Fruit fly (Drosophila melanogaster) whole organism, embryonic: ENCODE data around the gene CG32170.

Experiments used
- CG12299 ChIP-seq: fragments of 200-800 bp; sonication (Bioruptor generic); optimal IDR thresholded peaks from 2 replicates; lab custom pipeline; 2018; ENCODE audit warnings: missing biosample characterization, mild to moderate bottlenecking, missing genetic modification characterization
- CG12744 ChIP-seq: fragments of 200-800 bp; sonication (Bioruptor generic); optimal IDR thresholded peaks from 2 replicates; lab custom pipeline; 2016; ENCODE audit warnings: missing biosample characterization, missing genetic modification characterization
- CG12769 ChIP-seq: fragments of 200-800 bp; sonication (Bioruptor generic); optimal IDR thresholded peaks from 2 replicates; lab custom pipeline; 2019; ENCODE audit warnings: missing biosample characterization, mild to moderate bottlenecking, missing genetic modification characterization, moderate library complexity
- CG14014 ChIP-seq: fragments of 200-800 bp; sonication (Bioruptor generic); IDR thresholded peaks from 2 replicates; pipeline ENCODE4 v1.3.6; 2022; ENCODE audit warnings: missing biosample characterization, missing genetic modification characterization
- CG15073 ChIP-seq: fragments of 200-800 bp; sonication (Bioruptor generic); optimal IDR thresholded peaks from 2 replicates; lab custom pipeline; 2016; ENCODE audit warnings: missing biosample characterization, missing genetic modification characterization
- CG17385 ChIP-seq: fragments of 200-800 bp; sonication (Bioruptor generic); optimal IDR thresholded peaks from 3 replicates; lab custom pipeline; 2018; ENCODE audit warnings: missing biosample characterization, mild to moderate bottlenecking, missing genetic modification characterization
- CG1832 ChIP-seq: fragments of 200-800 bp; sonication (Bioruptor generic); optimal IDR thresholded peaks from 2 replicates; lab custom pipeline; 2017; ENCODE audit warnings: missing biosample characterization, mild to moderate bottlenecking, missing genetic modification characterization, inconsistent platforms
- CG2116 ChIP-seq: fragments of 200-800 bp; sonication (Bioruptor generic); optimal IDR thresholded peaks from 3 replicates; lab custom pipeline; 2018; ENCODE audit warnings: missing biosample characterization, mild to moderate bottlenecking, missing genetic modification characterization
- CG2199 ChIP-seq: fragments of 200-800 bp; sonication (Bioruptor generic); IDR thresholded peaks from 3 replicates; pipeline ENCODE4 v1.3.6; 2022; ENCODE audit warnings: missing biosample characterization, missing genetic modification characterization
- CG2889 ChIP-seq: fragments of 200-800 bp; sonication (Bioruptor generic); IDR thresholded peaks from 3 replicates; pipeline ENCODE4 v1.3.6; 2022; ENCODE audit warnings: missing biosample characterization, missing genetic modification characterization
- CG30431 ChIP-seq: fragments of 200-800 bp; sonication (Bioruptor generic); optimal IDR thresholded peaks from 2 replicates; lab custom pipeline; 2017; ENCODE audit warnings: missing biosample characterization, missing genetic modification characterization
- CG32772 ChIP-seq: fragments of 200-800 bp; sonication (Bioruptor generic); IDR thresholded peaks from 2 replicates; pipeline ENCODE4 v1.3.6; 2022; ENCODE audit warnings: missing biosample characterization, missing genetic modification characterization
- CG3838 ChIP-seq: fragments of 200-800 bp; sonication (Bioruptor generic); optimal IDR thresholded peaks from 3 replicates; lab custom pipeline; 2016; ENCODE audit warnings: missing biosample characterization, missing genetic modification characterization
- CG3995 ChIP-seq: fragments of 200-800 bp; sonication (Bioruptor generic); optimal IDR thresholded peaks from 3 replicates; lab custom pipeline; 2016; ENCODE audit warnings: missing biosample characterization, missing genetic modification characterization
- CG4328 ChIP-seq: fragments of 200-800 bp; sonication (Bioruptor generic); optimal IDR thresholded peaks from 3 replicates; lab custom pipeline; 2017; ENCODE audit warnings: missing biosample characterization, missing genetic modification reagents, missing genetic modification characterization
- CG4404 ChIP-seq: fragments of 200-800 bp; sonication (Bioruptor generic); IDR thresholded peaks from 2 replicates; pipeline ENCODE4 v1.3.6; 2022; ENCODE audit warnings: missing biosample characterization, missing genetic modification characterization
- CG4820 ChIP-seq: fragments of 200-800 bp; sonication (Bioruptor generic); optimal IDR thresholded peaks from 3 replicates; lab custom pipeline; 2016; ENCODE audit warnings: missing biosample characterization, missing genetic modification characterization
- CG8359 ChIP-seq: fragments of 200-800 bp; sonication (Bioruptor generic); optimal IDR thresholded peaks from 2 replicates; lab custom pipeline; 2017; ENCODE audit warnings: missing biosample characterization, mild to moderate bottlenecking, missing genetic modification characterization, borderline replicate concordance
- CG8388 ChIP-seq: fragments of 200-800 bp; sonication (Bioruptor generic); optimal IDR thresholded peaks from 2 replicates; lab custom pipeline; 2019; ENCODE audit warnings: missing biosample characterization, mild to moderate bottlenecking, missing genetic modification characterization, moderate library complexity
- CG9609 ChIP-seq: fragments of 200-800 bp; sonication (Bioruptor generic); optimal IDR thresholded peaks from 3 replicates; lab custom pipeline; 2016; ENCODE audit warnings: missing biosample characterization, missing genetic modification characterization
- CkIIα-i1 ChIP-seq: fragments of 200-800 bp; sonication (Bioruptor generic); IDR thresholded peaks from 2 replicates; pipeline ENCODE4 v1.3.6; 2022; ENCODE audit warnings: missing biosample characterization, missing genetic modification characterization
- Dref ChIP-seq: fragments of 200-800 bp; sonication (Bioruptor generic); IDR thresholded peaks from 2 replicates; pipeline ENCODE4 v1.3.6; 2022; ENCODE audit warnings: missing biosample characterization, missing genetic modification characterization
- HLH4C ChIP-seq: fragments of 200-800 bp; sonication (Bioruptor generic); IDR thresholded peaks from 3 replicates; pipeline ENCODE4 v1.3.6; 2022; ENCODE audit warnings: missing biosample characterization, missing genetic modification characterization; ENCODE audit not compliant: partially characterized antibody
- Hand ChIP-seq: fragments of 200-800 bp; sonication (Bioruptor generic); optimal IDR thresholded peaks from 2 replicates; lab custom pipeline; 2017; ENCODE audit warnings: mild to moderate bottlenecking, missing biosample characterization, missing genetic modification reagents, missing genetic modification characterization
- Hey ChIP-seq: fragments of 200-800 bp; sonication (Bioruptor generic); optimal IDR thresholded peaks from 3 replicates; lab custom pipeline; 2018; ENCODE audit warnings: missing biosample characterization, mild to moderate bottlenecking, missing genetic modification characterization
- MTF-1 ChIP-seq: fragments of 200-800 bp; sonication (Bioruptor generic); optimal IDR thresholded peaks from 2 replicates; lab custom pipeline; 2018; ENCODE audit warnings: missing biosample characterization, mild to moderate bottlenecking, missing genetic modification characterization, borderline replicate concordance
- NK7.1 ChIP-seq: fragments of 200-800 bp; sonication (Bioruptor generic); optimal IDR thresholded peaks from 3 replicates; lab custom pipeline; 2016; ENCODE audit warnings: missing biosample characterization, missing genetic modification characterization
- Oli ChIP-seq: fragments of 200-800 bp; sonication (Bioruptor generic); optimal IDR thresholded peaks from 2 replicates; lab custom pipeline; 2018; ENCODE audit warnings: missing biosample characterization, mild to moderate bottlenecking, missing genetic modification characterization, moderate library complexity
- Usf ChIP-seq: fragments of 200-800 bp; sonication (Bioruptor generic); optimal IDR thresholded peaks from 2 replicates; lab custom pipeline; 2017; ENCODE audit warnings: missing genotype, missing biosample characterization, missing genetic modification characterization
- abd-A ChIP-seq: fragments of 200-800 bp; sonication (Bioruptor generic); optimal IDR thresholded peaks from 3 replicates; lab custom pipeline; 2019; ENCODE audit warnings: missing biosample characterization, mild to moderate bottlenecking, missing genetic modification characterization, moderate library complexity
- amos ChIP-seq: fragments of 200-800 bp; sonication (Bioruptor generic); IDR thresholded peaks from 2 replicates; pipeline ENCODE4 v1.3.6; 2022; ENCODE audit warnings: missing biosample characterization, missing genetic modification characterization; ENCODE audit not compliant: partially characterized antibody
- caup ChIP-seq: fragments of 200-800 bp; sonication (Bioruptor generic); optimal IDR thresholded peaks from 3 replicates; lab custom pipeline; 2017; ENCODE audit warnings: missing biosample characterization, mild to moderate bottlenecking, missing genetic modification characterization, moderate library complexity; ENCODE audit not compliant: severe bottlenecking
- cg ChIP-seq: fragments of 200-800 bp; sonication (Bioruptor generic); optimal IDR thresholded peaks from 3 replicates; lab custom pipeline; 2019; ENCODE audit warnings: missing biosample characterization, mild to moderate bottlenecking, missing genetic modification characterization, moderate library complexity
- cwo ChIP-seq: fragments of 200-800 bp; sonication (Bioruptor generic); optimal IDR thresholded peaks from 3 replicates; lab custom pipeline; 2017; ENCODE audit warnings: missing biosample characterization, missing genetic modification characterization, mild to moderate bottlenecking, moderate library complexity, missing genetic modification reagents
- ftz-f1 ChIP-seq: fragments of 200-800 bp; sonication (Bioruptor generic); optimal IDR thresholded peaks from 2 replicates; lab custom pipeline; 2016; ENCODE audit warnings: missing biosample characterization, missing genetic modification characterization
- hkb ChIP-seq, 2 experiments: fragments of 200-800 bp in 1 of 2; fragments of >200 bp in 1 of 2; sonication (Bioruptor generic) in 1 of 2; IDR thresholded peaks in 1 of 2; optimal IDR thresholded peaks in 1 of 2; 2 replicates each; pipeline versions ENCODE4 v1.3.6 to Lab custom; 2017 to 2022; ENCODE audit warnings: missing biosample characterization in 1 of 2, missing genetic modification characterization in 1 of 2
- knrl ChIP-seq: fragments of 200-800 bp; sonication (Bioruptor generic); IDR thresholded peaks from 3 replicates; pipeline ENCODE4 v1.3.6; 2022; ENCODE audit warnings: missing biosample characterization, missing genetic modification characterization; ENCODE audit not compliant: partially characterized antibody
- lilli ChIP-seq: fragments of 200-800 bp; sonication (Bioruptor generic); optimal IDR thresholded peaks from 3 replicates; lab custom pipeline; 2016; ENCODE audit warnings: missing biosample characterization, missing genetic modification characterization
- lola ChIP-seq, 3 experiments: fragments of >200 bp in 2 of 3; fragments of 200-800 bp in 1 of 3; sonication (Bioruptor generic) in 1 of 3; optimal IDR thresholded peaks; 2 replicates each; lab custom pipeline; 2017 to 2019; ENCODE audit warnings: missing biosample characterization in 3 of 3, missing genetic modification characterization in 3 of 3, mild to moderate bottlenecking in 1 of 3, moderate library complexity in 1 of 3
- luna ChIP-seq: fragments of 200-800 bp; sonication (Bioruptor generic); optimal IDR thresholded peaks from 2 replicates; lab custom pipeline; 2016; ENCODE audit warnings: missing biosample characterization, missing genetic modification characterization
- maf-S ChIP-seq: fragments of 200-800 bp; sonication (Bioruptor generic); optimal IDR thresholded peaks from 2 replicates; lab custom pipeline; 2016; ENCODE audit warnings: missing biosample characterization, missing genetic modification characterization
- sd ChIP-seq: fragments of 200-800 bp; sonication (Bioruptor generic); optimal IDR thresholded peaks from 3 replicates; lab custom pipeline; 2018; ENCODE audit warnings: missing biosample characterization, mild to moderate bottlenecking, missing genetic modification characterization, moderate library complexity
- slp2 ChIP-seq: fragments of 200-800 bp; sonication (Bioruptor generic); optimal IDR thresholded peaks from 2 replicates; lab custom pipeline; 2016; ENCODE audit warnings: missing biosample characterization, missing genetic modification characterization
- sr ChIP-seq: fragments of 200-800 bp; sonication (Bioruptor generic); IDR thresholded peaks from 3 replicates; pipeline ENCODE4 v1.3.6; 2022; ENCODE audit warnings: missing biosample characterization, missing genetic modification characterization
- tap ChIP-seq: fragments of 200-800 bp; optimal IDR thresholded peaks from 3 replicates; lab custom pipeline; 2019; ENCODE audit warnings: missing biosample characterization, mild to moderate bottlenecking, missing genetic modification characterization, moderate library complexity
- unpg ChIP-seq: fragments of 200-800 bp; sonication (Bioruptor generic); optimal IDR thresholded peaks from 3 replicates; lab custom pipeline; 2018; ENCODE audit warnings: missing biosample characterization, mild to moderate bottlenecking, missing genetic modification characterization, moderate library complexity
- usp ChIP-seq: fragments of >200 bp; optimal IDR thresholded peaks from 2 replicates; lab custom pipeline; 2017; ENCODE audit warnings: missing biosample characterization, missing genetic modification characterization
- wek ChIP-seq: fragments of 200-800 bp; sonication (Bioruptor generic); optimal IDR thresholded peaks from 3 replicates; lab custom pipeline; 2018; ENCODE audit warnings: missing biosample characterization, mild to moderate bottlenecking, missing genetic modification characterization, moderate library complexity
- yki ChIP-seq: fragments of >200 bp; optimal IDR thresholded peaks from 3 replicates; lab custom pipeline; 2018

CG32170 gene

DNA sequence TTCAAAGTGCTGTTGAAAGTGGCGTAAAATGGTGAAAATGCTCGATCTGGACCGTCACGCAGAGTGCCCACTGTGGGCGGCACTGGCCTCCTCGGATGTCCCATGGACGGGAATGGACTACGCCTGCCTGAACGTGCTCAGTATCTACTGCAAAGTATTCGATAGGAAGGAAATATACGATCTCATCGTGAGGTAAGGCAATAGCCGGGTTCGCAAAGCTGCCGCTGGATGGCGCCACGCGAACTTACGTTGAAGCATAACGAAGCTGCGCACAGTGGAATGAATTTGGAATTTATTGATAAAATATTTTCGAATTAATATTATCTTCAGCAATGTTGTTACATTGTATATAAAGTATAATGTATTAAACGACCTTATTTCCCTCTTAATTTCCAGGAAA lies 19.3 kb downstream of the CG32170 start (continued):
- TF ChIP-seq CG9609 (no peak), amos (GFP tag; lab: Robert Waterston, UW) (no peak), Usf (GFP tag; lab: Kevin White, UChicago) (no peak), knrl (0 out of 3 replicates have a peak, but pooled peaks have one; percentile 27), NK7.1 (no peak), unpg (GFP tag; lab: Kevin White, UChicago) (no peak), usp (GFP tag; lab: Kevin White, UChicago) (no peak), CG32772 (GFP tag; lab: Robert Waterston, UW) (no peak), maf-S (no peak), CG17385 (GFP tag; lab: Kevin White, UChicago) (no peak), Dref (GFP tag; lab: Robert Waterston, UW) (no peak), wek (GFP tag; lab: Kevin White, UChicago) (no peak), CG1832 (GFP tag; lab: Kevin White, UChicago) (no peak)

DNA sequence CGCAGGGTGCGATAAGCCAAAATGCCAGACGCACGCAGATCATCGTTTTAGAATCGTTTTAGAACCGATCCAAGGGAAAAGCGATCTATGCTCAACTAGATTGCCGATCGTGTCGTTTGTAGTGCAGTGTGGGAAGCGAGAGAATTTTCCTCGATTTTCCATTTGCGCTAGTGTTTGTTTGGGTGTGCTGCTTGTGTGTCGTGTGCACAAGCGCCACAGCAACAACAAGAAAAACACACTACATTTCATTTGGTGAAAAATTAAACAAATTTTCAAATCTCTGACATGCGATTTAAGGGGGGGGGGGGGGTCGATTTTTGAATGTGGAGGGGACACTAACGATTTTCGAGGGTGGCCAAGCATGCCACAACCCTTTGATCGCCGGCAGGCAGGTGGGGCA lies 33.4 kb downstream of the CG32170 start:
- TF ChIP-seq cg (GFP tag; lab: Kevin White, UChicago) (no peak), CG12299 (tag; lab: Kevin White, UChicago) (no peak), CG15073 (GFP tag; lab: Kevin White, UChicago) (no peak), sd (peak; percentile 61), CG4404 (peak; percentile 9; the same call in 1 of the 2 replicates), hkb (optimal IDR thresholded peaks at IDR 0.05; lab: Kevin White, UChicago) (no peak), hkb (GFP tag; IDR thresholded peaks at IDR 0.05; lab: Robert Waterston, UW) (no peak), MTF-1 (GFP tag; lab: Kevin White, UChicago) (peak; percentile 99), lilli (GFP tag; lab: Kevin White, UChicago) (no peak), CG4820 (GFP tag; lab: Kevin White, UChicago) (no peak), cwo (no peak), ftz-f1 (no peak), lola (GFP tag; optimal IDR thresholded peaks at IDR 0.05; lab: Kevin White, UChicago) (no peak), CG30431 (GFP tag; lab: Kevin White, UChicago) (no peak), luna (no peak), CG9609 (no peak), CG4328 (no peak), sr (GFP tag; lab: Robert Waterston, UW) (peak; percentile 60; the same call in 1 of the 3 replicates), CG2889 (GFP tag; lab: Robert Waterston, UW) (no peak), abd-A (tag; lab: Kevin White, UChicago) (no peak), CG3995 (GFP tag; lab: Kevin White, UChicago) (no peak), yki (lab: Kevin White, UChicago) (no peak), CG14014 (GFP tag; lab: Robert Waterston, UW) (no peak), CG2199 (GFP tag; lab: Robert Waterston, UW) (0 out of 3 replicates have a peak, but pooled peaks have one; percentile 19), CG12744 (no peak), Oli (tag; lab: Kevin White, UChicago) (no peak), HLH4C (GFP tag; lab: Robert Waterston, UW) (no peak), Hey (tag; lab: Kevin White, UChicago) (no peak), caup (GFP tag; lab: Kevin White, UChicago) (no peak), CG8359 (GFP tag; lab: Kevin White, UChicago) (no peak), CG8388 (GFP tag; lab: Kevin White, UChicago) (no peak), slp2 (no peak), CkIIα-i1 (GFP tag; lab: Robert Waterston, UW) (no peak), CG2116 (GFP tag; lab: Kevin White, UChicago) (no peak), Hand (GFP tag; lab: Kevin White, UChicago) (no peak), CG12769 (tag; lab: Kevin White, UChicago) (peak; percentile 33), tap (tag; lab: Kevin White, UChicago) (no peak), CG3838 (no peak)
